Worm (Caenorhabditis elegans) whole organism, mixed stage, embryonic: ENCODE measurements around the gene Y22F5A.11.

ENCODE experiments used
- bed-3 ChIP-seq: fragments of 200-800 bp; sonication (Bioruptor generic); optimal IDR thresholded peaks from 3 replicates; lab custom pipeline; 2018; ENCODE audit warnings: mild to moderate bottlenecking, missing genetic modification characterization, moderate library complexity, missing compliant biosample characterization
- blmp-1 ChIP-seq: fragments of 150-350 bp; optimal IDR thresholded peaks from 2 replicates; lab custom pipeline; 2014; ENCODE audit warnings: missing biosample characterization, missing genetic modification characterization
- ceh-39 ChIP-seq: fragments of 150-350 bp; optimal IDR thresholded peaks from 2 replicates; lab custom pipeline; 2014; ENCODE audit warnings: missing biosample characterization, missing genetic modification characterization
- ceh-43 ChIP-seq: fragments of 200-800 bp; sonication (Bioruptor generic); optimal IDR thresholded peaks from 2 replicates; lab custom pipeline; 2018; ENCODE audit warnings: mild to moderate bottlenecking, missing genetic modification characterization, moderate library complexity, missing compliant biosample characterization
- ceh-83 ChIP-seq: fragments of 200-800 bp; sonication (Bioruptor generic); optimal IDR thresholded peaks from 2 replicates; lab custom pipeline; 2018; ENCODE audit warnings: mild to moderate bottlenecking, missing genetic modification characterization, missing compliant biosample characterization
- ces-1 ChIP-seq: fragments of 150-350 bp; optimal IDR thresholded peaks from 2 replicates; lab custom pipeline; 2014; ENCODE audit warnings: missing biosample characterization, missing genetic modification reagents, missing genetic modification characterization
- cnd-1 ChIP-seq: fragments of 200-800 bp; sonication (Bioruptor generic); optimal IDR thresholded peaks from 2 replicates; lab custom pipeline; 2018; ENCODE audit warnings: mild to moderate bottlenecking, missing genetic modification characterization, missing compliant biosample characterization
- drap-1 ChIP-seq: fragments of 200-800 bp; sonication (Bioruptor generic); optimal IDR thresholded peaks from 3 replicates; lab custom pipeline; 2018; ENCODE audit warnings: mild to moderate bottlenecking, missing genetic modification characterization, missing compliant biosample characterization
- elt-1 ChIP-seq: sonication (generic microtip); optimal IDR thresholded peaks from 2 replicates; lab custom pipeline; 2017; ENCODE audit warnings: missing genetic modification characterization, mild to moderate bottlenecking, missing compliant biosample characterization, antibody characterized with exemption, moderate library complexity, borderline replicate concordance; ENCODE audit not compliant: insufficient read depth
- elt-3 ChIP-seq: fragments of 150-350 bp; optimal IDR thresholded peaks from 2 replicates; lab custom pipeline; 2014; ENCODE audit warnings: missing biosample characterization, missing genetic modification characterization
- flh-1 ChIP-seq: fragments of 200-800 bp; sonication (Bioruptor generic); optimal IDR thresholded peaks from 2 replicates; lab custom pipeline; 2018; ENCODE audit warnings: mild to moderate bottlenecking, missing genetic modification characterization, moderate library complexity, missing compliant biosample characterization
- ham-2 ChIP-seq: fragments of 200-800 bp; sonication (Bioruptor generic); optimal IDR thresholded peaks from 2 replicates; lab custom pipeline; 2018; ENCODE audit warnings: mild to moderate bottlenecking, missing genetic modification characterization, missing compliant biosample characterization
- hlh-1 ChIP-seq: fragments of 150-350 bp; optimal IDR thresholded peaks from 2 replicates; lab custom pipeline; 2014; ENCODE audit warnings: missing biosample characterization, missing genetic modification reagents, missing genetic modification characterization
- lin-13 ChIP-seq: fragments of 150-350 bp; optimal IDR thresholded peaks from 2 replicates; lab custom pipeline; 2014; ENCODE audit warnings: missing biosample characterization, missing genetic modification characterization
- lin-32 ChIP-seq: fragments of 200-800 bp; sonication (Bioruptor generic); optimal IDR thresholded peaks from 2 replicates; lab custom pipeline; 2018; ENCODE audit warnings: mild to moderate bottlenecking, missing genetic modification characterization, missing compliant biosample characterization
- lsy-2 ChIP-seq: fragments of 150-350 bp; optimal IDR thresholded peaks from 2 replicates; lab custom pipeline; 2014; ENCODE audit warnings: missing biosample characterization, missing genetic modification characterization
- mab-5 ChIP-seq: fragments of 150-350 bp; optimal IDR thresholded peaks from 2 replicates; lab custom pipeline; 2014; ENCODE audit warnings: missing biosample characterization, missing genetic modification characterization
- mep-1 ChIP-seq: fragments of 150-350 bp; optimal IDR thresholded peaks from 2 replicates; lab custom pipeline; 2017; ENCODE audit warnings: missing biosample characterization, missing genetic modification reagents, missing genetic modification characterization, inconsistent platforms
- mls-2 ChIP-seq: sonication (generic microtip); optimal IDR thresholded peaks from 2 replicates; lab custom pipeline; 2016; ENCODE audit warnings: mild to moderate bottlenecking, missing genetic modification characterization, moderate library complexity, missing compliant biosample characterization
- nhr-12 ChIP-seq: fragments of 150-350 bp; optimal IDR thresholded peaks from 2 replicates; lab custom pipeline; 2014; ENCODE audit warnings: missing biosample characterization, missing genetic modification characterization
- nhr-2 ChIP-seq: fragments of 150-350 bp; optimal IDR thresholded peaks from 2 replicates; lab custom pipeline; 2014; ENCODE audit warnings: missing biosample characterization, missing genetic modification characterization
- nhr-237 ChIP-seq: fragments of 150-350 bp; optimal IDR thresholded peaks from 2 replicates; lab custom pipeline; 2014; ENCODE audit warnings: missing biosample characterization, missing genetic modification characterization
- nhr-76 ChIP-seq: sonication (generic microtip); optimal IDR thresholded peaks from 2 replicates; lab custom pipeline; 2017; ENCODE audit warnings: missing biosample characterization, missing genetic modification characterization
- pha-4 ChIP-seq: fragments of 150-350 bp; optimal IDR thresholded peaks from 2 replicates; lab custom pipeline; 2018; ENCODE audit warnings: missing biosample characterization, missing genetic modification reagents, missing genetic modification characterization
- sem-2 ChIP-seq: fragments of 200-800 bp; sonication (Bioruptor generic); optimal IDR thresholded peaks from 2 replicates; lab custom pipeline; 2018; ENCODE audit warnings: mild to moderate bottlenecking, missing genetic modification characterization, missing compliant biosample characterization
- snpc-4 ChIP-seq: fragments of 150-350 bp; optimal IDR thresholded peaks from 2 replicates; lab custom pipeline; 2014; ENCODE audit warnings: missing biosample characterization, missing genetic modification characterization
- sptf-1 ChIP-seq: sonication (generic microtip); optimal IDR thresholded peaks from 2 replicates; lab custom pipeline; 2017; ENCODE audit warnings: mild to moderate bottlenecking, missing genetic modification characterization, moderate library complexity, missing compliant biosample characterization
- tbx-8 ChIP-seq: fragments of 200-800 bp; sonication (Bioruptor generic); optimal IDR thresholded peaks from 2 replicates; lab custom pipeline; 2018; ENCODE audit warnings: mild to moderate bottlenecking, missing genetic modification characterization, moderate library complexity, missing compliant biosample characterization
- unc-120 ChIP-seq: sonication (generic microtip); optimal IDR thresholded peaks from 2 replicates; lab custom pipeline; 2017; ENCODE audit warnings: missing genetic modification characterization, missing compliant biosample characterization; ENCODE audit not compliant: poor library complexity, severe bottlenecking
- unc-39 ChIP-seq: fragments of 150-350 bp; optimal IDR thresholded peaks from 2 replicates; lab custom pipeline; 2014; ENCODE audit warnings: missing biosample characterization, missing genetic modification characterization
- unc-62 ChIP-seq: fragments of 150-350 bp; optimal IDR thresholded peaks from 2 replicates; lab custom pipeline; 2014; ENCODE audit warnings: missing biosample characterization, missing genetic modification reagents, missing genetic modification characterization
- zip-8 ChIP-seq: fragments of 150-350 bp; optimal IDR thresholded peaks from 2 replicates; lab custom pipeline; 2014; ENCODE audit warnings: missing biosample characterization, missing genetic modification characterization
- ztf-11 ChIP-seq: fragments of 150-350 bp; optimal IDR thresholded peaks from 2 replicates; lab custom pipeline; 2014; ENCODE audit warnings: missing biosample characterization, missing genetic modification characterization

Y22F5A.11 gene

ce11 chrV:10292819-10293357 lies 17.4 kb upstream of the Y22F5A.11 start, which contains the start of gene col-149:
Gene col-149 (minus strand): TSS chrV:10292869.
- no peak for TF ChIP-seq elt-3
- no peak for TF ChIP-seq elt-1 (tag; lab: Kevin White, UChicago)
- TF ChIP-seq unc-62 (GFP tag; lab: Kevin White, UChicago): no peak
- no peak for TF ChIP-seq drap-1 (GFP tag; lab: Kevin White, UChicago)
- TF ChIP-seq sptf-1: no peak
- no peak for TF ChIP-seq mab-5 (tag; lab: Kevin White, UChicago)
- no peak for TF ChIP-seq lin-32 (GFP tag; lab: Kevin White, UChicago)
- no peak for TF ChIP-seq sem-2 (GFP tag; lab: Kevin White, UChicago)
- TF ChIP-seq ces-1 (GFP tag; lab: Kevin White, UChicago): no peak
- no peak for TF ChIP-seq zip-8 (tag; lab: Kevin White, UChicago)

DNA sequence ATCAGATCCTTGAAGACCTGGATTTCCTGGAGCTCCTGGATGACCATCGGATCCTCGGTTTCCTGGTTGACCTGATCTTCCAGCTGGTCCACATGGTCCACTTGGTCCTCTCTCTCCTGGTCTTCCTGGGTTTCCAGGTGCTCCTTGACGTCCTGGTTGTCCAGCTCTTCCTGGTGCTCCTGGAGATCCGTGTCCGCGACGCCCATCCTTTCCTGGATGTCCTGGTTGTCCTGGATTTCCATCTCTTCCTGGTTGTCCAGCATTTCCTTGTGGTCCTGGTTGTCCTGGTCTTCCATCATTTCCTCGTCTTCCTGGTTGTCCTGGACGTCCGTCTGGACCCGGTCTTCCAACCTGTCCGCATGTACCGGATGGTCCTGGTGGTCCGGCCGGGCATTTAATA lies 16.4 kb upstream of the Y22F5A.11 start:
- TF ChIP-seq tbx-8 (GFP tag; lab: Kevin White, UChicago) (no peak), drap-1 (GFP tag; lab: Kevin White, UChicago) (no peak), unc-120 (tag; lab: Kevin White, UChicago) (no peak), hlh-1 (tag; lab: Kevin White, UChicago) (no peak), lin-13 (tag; lab: Kevin White, UChicago) (no peak), snpc-4 (no peak), elt-1 (tag; lab: Kevin White, UChicago) (no peak), mep-1 (no peak), zip-8 (tag; lab: Kevin White, UChicago) (no peak), ceh-39 (tag; lab: Kevin White, UChicago) (no peak), sem-2 (GFP tag; lab: Kevin White, UChicago) (no peak), ceh-83 (GFP tag; lab: Kevin White, UChicago) (no peak), mls-2 (tag; lab: Kevin White, UChicago) (no peak), blmp-1 (tag; lab: Kevin White, UChicago) (no peak), lsy-2 (no peak), nhr-237 (tag; lab: Kevin White, UChicago) (no peak), sptf-1 (no peak), flh-1 (GFP tag; lab: Kevin White, UChicago) (no peak)

DNA sequence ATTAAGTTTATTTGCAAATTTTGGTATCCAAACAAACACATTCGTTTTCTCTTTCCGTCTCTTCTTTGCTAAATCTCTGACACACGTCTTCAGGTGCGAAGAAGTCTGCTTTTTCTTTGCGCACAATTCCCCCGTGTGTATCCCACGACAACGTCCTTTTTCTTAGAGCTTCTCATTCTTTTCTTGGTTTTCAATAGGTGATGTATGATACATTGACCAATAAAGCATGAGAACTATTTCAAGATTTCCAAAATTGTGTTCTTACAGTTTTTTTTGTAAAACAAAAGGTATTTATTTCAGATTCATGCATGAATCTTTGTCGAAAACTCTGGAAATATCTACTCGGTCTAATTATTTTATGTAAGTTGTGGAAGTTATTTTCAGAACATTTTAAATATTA lies 14.3 kb upstream of the Y22F5A.11 start, which contains the start of gene B0024.15:
Gene B0024.15, plus strand, starts transcription at position 301 of the 400 bp plus-strand sequence.
- TF ChIP-seq pha-4 (tag; lab: Kevin White, UChicago): no peak
- no peak for TF ChIP-seq drap-1 (GFP tag; lab: Kevin White, UChicago)
- TF ChIP-seq mls-2 (tag; lab: Kevin White, UChicago): no peak
- TF ChIP-seq blmp-1 (tag; lab: Kevin White, UChicago): no peak
- no peak for TF ChIP-seq ceh-43 (GFP tag; lab: Kevin White, UChicago)
- no peak for TF ChIP-seq ham-2 (GFP tag; lab: Kevin White, UChicago)
- no peak for TF ChIP-seq flh-1 (GFP tag; lab: Kevin White, UChicago)
- TF ChIP-seq bed-3 (GFP tag; lab: Kevin White, UChicago): no peak
- TF ChIP-seq snpc-4: no peak
- no peak for TF ChIP-seq lin-13 (tag; lab: Kevin White, UChicago)
- TF ChIP-seq hlh-1 (tag; lab: Kevin White, UChicago): no peak
- TF ChIP-seq sem-2 (GFP tag; lab: Kevin White, UChicago): no peak
- TF ChIP-seq mab-5 (tag; lab: Kevin White, UChicago): no peak
- no peak for TF ChIP-seq nhr-12 (tag; lab: Kevin White, UChicago)
- no peak for TF ChIP-seq lin-32 (GFP tag; lab: Kevin White, UChicago)
- no peak for TF ChIP-seq ceh-83 (GFP tag; lab: Kevin White, UChicago)
- TF ChIP-seq unc-120 (tag; lab: Kevin White, UChicago): no peak
- TF ChIP-seq unc-39 (tag; lab: Kevin White, UChicago): no peak
- TF ChIP-seq, all 35 proteins: peak for 0

- TF ChIP-seq ceh-39 (tag; lab: Kevin White, UChicago): no peak
- no peak for TF ChIP-seq nhr-12 (tag; lab: Kevin White, UChicago)
- no peak for TF ChIP-seq ztf-11 (tag; lab: Kevin White, UChicago)
- no peak for TF ChIP-seq hlh-1 (tag; lab: Kevin White, UChicago)
- TF ChIP-seq elt-3: no peak
- TF ChIP-seq snpc-4: no peak
- TF ChIP-seq bed-3 (GFP tag; lab: Kevin White, UChicago): no peak
- no peak for TF ChIP-seq nhr-76 (tag; lab: Kevin White, UChicago)
- TF ChIP-seq zip-8 (tag; lab: Kevin White, UChicago): no peak
- no peak for TF ChIP-seq cnd-1 (tag; lab: Kevin White, UChicago)
- TF ChIP-seq unc-62 (GFP tag; lab: Kevin White, UChicago): no peak
- TF ChIP-seq sptf-1: no peak
- TF ChIP-seq lsy-2: no peak
- TF ChIP-seq drap-1 (GFP tag; lab: Kevin White, UChicago): no peak
- TF ChIP-seq nhr-2 (tag; lab: Kevin White, UChicago): no peak
Measured at ce11 chrV:10287260-10287659, 11.8 kb upstream of the Y22F5A.11 start, which contains the start of gene B0024.3. Gene B0024.3 (plus strand): TSS chrV:10287560.
